Worm (Caenorhabditis elegans) whole organism, young adult: ENCODE results near the gene C03C10.2.

ENCODE experiments used
- F49E8.2 ChIP-seq: sonication (generic microtip); optimal IDR thresholded peaks from 3 replicates; lab custom pipeline; 2017; ENCODE audit warnings: missing genetic modification characterization, mild to moderate bottlenecking, missing compliant biosample characterization, antibody characterized with exemption, moderate library complexity; ENCODE audit not compliant: insufficient read depth
- Y53F4B.3 ChIP-seq: fragments of 200-800 bp; sonication (Bioruptor generic); IDR thresholded peaks from 2 replicates; pipeline ENCODE4 v1.3.6; 2022; ENCODE audit warnings: missing genetic modification reagents, missing genetic modification characterization, missing compliant biosample characterization
- Y67H2A.10 ChIP-seq: fragments of 200-800 bp; sonication (Bioruptor generic); conservative IDR thresholded peaks from 2 replicates; pipeline ENCODE4 v1.3.6; 2022; ENCODE audit warnings: missing genetic modification reagents, missing genetic modification characterization, missing compliant biosample characterization
- attf-6 ChIP-seq: fragments of 200-800 bp; sonication (Bioruptor generic); IDR thresholded peaks from 2 replicates; pipeline ENCODE4 v1.3.6; 2022; ENCODE audit warnings: missing genetic modification reagents, missing genetic modification characterization, missing compliant biosample characterization
- dpff-1 ChIP-seq: sonication (generic microtip); optimal IDR thresholded peaks from 2 replicates; lab custom pipeline; 2017; ENCODE audit warnings: mild to moderate bottlenecking, missing genetic modification characterization, missing compliant biosample characterization
- dpl-1 ChIP-seq: fragments of 150-350 bp; optimal IDR thresholded peaks from 2 replicates; lab custom pipeline; 2014; ENCODE audit warnings: missing biosample characterization, missing genetic modification reagents, missing genetic modification characterization
- ekl-4 ChIP-seq: fragments of 200-800 bp; sonication (Bioruptor generic); IDR thresholded peaks from 2 replicates; pipeline ENCODE4 v1.3.6; 2022; ENCODE audit warnings: missing genetic modification reagents, missing genetic modification characterization, missing compliant biosample characterization
- hrde-1 ChIP-seq: sonication (generic microtip); optimal IDR thresholded peaks from 2 replicates; lab custom pipeline; 2016; ENCODE audit warnings: missing genetic modification characterization, mild to moderate bottlenecking, missing compliant biosample characterization, moderate library complexity, missing genotype, missing genetic modification reagents, borderline replicate concordance
- mel-28 ChIP-seq: sonication (generic microtip); optimal IDR thresholded peaks from 2 replicates; lab custom pipeline; 2016; ENCODE audit warnings: borderline replicate concordance, mild to moderate bottlenecking, missing genetic modification characterization, missing compliant biosample characterization
- nhr-27 ChIP-seq: fragments of 200-800 bp; sonication (Bioruptor generic); optimal IDR thresholded peaks from 2 replicates; lab custom pipeline; 2018; ENCODE audit warnings: mild to moderate bottlenecking, missing genetic modification characterization, moderate library complexity, missing compliant biosample characterization
- snpc-4 ChIP-seq, 5 experiments: fragments of 150-350 bp in 1 of 5; sonication (generic microtip) in 4 of 5; optimal IDR thresholded peaks; 2 replicates each; lab custom pipeline; 2014 to 2018; ENCODE audit warnings: missing genetic modification characterization in 5 of 5, missing biosample characterization in 3 of 5, antibody characterized with exemption in 2 of 5, mild to moderate bottlenecking in 2 of 5, missing compliant biosample characterization in 2 of 5, missing genotype in 2 of 5, moderate library complexity in 2 of 5, missing genetic modification reagents in 1 of 5

- TF ChIP-seq attf-6 (GFP tag; lab: Robert Waterston, UW) (no peak), Y53F4B.3 (GFP tag; lab: Robert Waterston, UW) (no peak), hrde-1 (no peak), F49E8.2 (tag; lab: Kevin White, UChicago) (no peak), ekl-4 (no peak), nhr-27 (tag; lab: Kevin White, UChicago) (no peak), dpff-1 (no peak), dpl-1 (GFP tag; lab: Kevin White, UChicago) (no peak), mel-28 (tag; lab: Kevin White, UChicago) (no peak), Y67H2A.10 (GFP tag; lab: Robert Waterston, UW) (no peak), snpc-4 (GFP tag; optimal IDR thresholded peaks at IDR 0.05; lab: Kevin White, UChicago) (no peak), snpc-4 (tag; optimal IDR thresholded peaks at IDR 0.05; lab: Kevin White, UChicago) (no peak)
Observed at ce11 chrIII:4088338-4088918, 2.4 kb upstream of the C03C10.2 start.
